Worm (Caenorhabditis elegans) whole organism, L3 larva: Measurements from ENCODE around the gene scl-9.

ENCODE experiments used
- R02D3.7 ChIP-seq: fragments of 150-350 bp; optimal IDR thresholded peaks from 2 replicates; lab custom pipeline; 2014; ENCODE audit warnings: missing biosample characterization, missing genetic modification characterization
- ZK546.5 ChIP-seq: sonication (generic microtip); optimal IDR thresholded peaks from 2 replicates; lab custom pipeline; 2017; ENCODE audit warnings: missing biosample characterization, missing genetic modification characterization
- aly-2 ChIP-seq: fragments of 150-350 bp; optimal IDR thresholded peaks from 2 replicates; lab custom pipeline; 2014; ENCODE audit warnings: missing biosample characterization, missing genetic modification characterization
- ama-1 ChIP-seq: fragments of 150-350 bp; optimal IDR thresholded peaks from 2 replicates; lab custom pipeline; 2018
- ceh-16 ChIP-seq: sonication (generic microtip); optimal IDR thresholded peaks from 2 replicates; lab custom pipeline; 2017; ENCODE audit warnings: missing biosample characterization, missing genetic modification characterization
- ceh-82 ChIP-seq: fragments of 150-350 bp; optimal IDR thresholded peaks from 2 replicates; lab custom pipeline; 2014; ENCODE audit warnings: missing biosample characterization, missing genetic modification characterization
- daf-12 ChIP-seq: fragments of 150-350 bp; optimal IDR thresholded peaks from 2 replicates; lab custom pipeline; 2014; ENCODE audit warnings: missing biosample characterization, missing genetic modification reagents, missing genetic modification characterization
- egl-27 ChIP-seq: sonication (generic microtip); optimal IDR thresholded peaks from 4 replicates; lab custom pipeline; 2017; ENCODE audit warnings: missing biosample characterization, missing genetic modification reagents, missing genetic modification characterization
- elt-1 ChIP-seq: fragments of 150-350 bp; optimal IDR thresholded peaks from 2 replicates; lab custom pipeline; 2014; ENCODE audit warnings: missing biosample characterization, missing genetic modification characterization
- elt-2 ChIP-seq: sonication (generic microtip); optimal IDR thresholded peaks from 2 replicates; lab custom pipeline; 2016; ENCODE audit warnings: missing genetic modification reagents, mild to moderate bottlenecking, missing genetic modification characterization, missing compliant biosample characterization
- elt-3 ChIP-seq, 3 experiments: fragments of 150-350 bp in 1 of 3; sonication (generic microtip) in 2 of 3; optimal IDR thresholded peaks; 2 replicates in 2 of 3; 4 replicates in 1 of 3; lab custom pipeline; 2014 to 2017; ENCODE audit warnings: missing biosample characterization in 3 of 3, missing genetic modification characterization in 3 of 3
- eor-1 ChIP-seq, 2 experiments: fragments of 150-350 bp; optimal IDR thresholded peaks; 2 replicates each; lab custom pipeline; 2014 to 2018; ENCODE audit warnings: missing biosample characterization in 2 of 2, missing genetic modification characterization in 2 of 2
- fkh-10 ChIP-seq: sonication (generic microtip); optimal IDR thresholded peaks from 2 replicates; lab custom pipeline; 2017; ENCODE audit warnings: missing biosample characterization, missing genetic modification reagents, missing genetic modification characterization
- fkh-2 ChIP-seq: fragments of 150-350 bp; optimal IDR thresholded peaks from 2 replicates; lab custom pipeline; 2014; ENCODE audit warnings: missing biosample characterization, missing genetic modification reagents, missing genetic modification characterization
- fos-1 ChIP-seq: fragments of 150-350 bp; optimal IDR thresholded peaks from 2 replicates; lab custom pipeline; 2014; ENCODE audit warnings: missing biosample characterization, missing genetic modification characterization
- lin-39 ChIP-seq: fragments of 150-350 bp; optimal IDR thresholded peaks from 2 replicates; lab custom pipeline; 2018; ENCODE audit warnings: missing biosample characterization, missing genetic modification reagents, missing genetic modification characterization
- lsy-12 ChIP-seq: sonication (generic microtip); optimal IDR thresholded peaks from 2 replicates; lab custom pipeline; 2016; ENCODE audit warnings: mild to moderate bottlenecking, missing genetic modification characterization, missing compliant biosample characterization
- mdl-1 ChIP-seq: fragments of 150-350 bp; optimal IDR thresholded peaks from 2 replicates; lab custom pipeline; 2014; ENCODE audit warnings: missing biosample characterization, missing genetic modification characterization
- mml-1 ChIP-seq: fragments of 150-350 bp; sonication (generic microtip); optimal IDR thresholded peaks from 3 replicates; lab custom pipeline; 2014; ENCODE audit warnings: missing biosample characterization, missing genetic modification characterization
- nfya-1 ChIP-seq: sonication (generic microtip); optimal IDR thresholded peaks from 2 replicates; lab custom pipeline; 2017; ENCODE audit warnings: missing genetic modification characterization, mild to moderate bottlenecking, missing compliant biosample characterization, antibody characterized with exemption, moderate library complexity; ENCODE audit not compliant: insufficient read depth
- nhr-11 ChIP-seq: fragments of 150-350 bp; optimal IDR thresholded peaks from 2 replicates; lab custom pipeline; 2014; ENCODE audit warnings: missing biosample characterization, missing genetic modification characterization
- nhr-12 ChIP-seq: fragments of 150-350 bp; optimal IDR thresholded peaks from 2 replicates; lab custom pipeline; 2014; ENCODE audit warnings: missing biosample characterization, missing genetic modification characterization
- nhr-23 ChIP-seq: fragments of 150-350 bp; optimal IDR thresholded peaks from 2 replicates; lab custom pipeline; 2014; ENCODE audit warnings: missing biosample characterization, missing genetic modification reagents, missing genetic modification characterization
- nhr-237 ChIP-seq: fragments of 150-350 bp; optimal IDR thresholded peaks from 2 replicates; lab custom pipeline; 2014; ENCODE audit warnings: missing biosample characterization, missing genetic modification characterization
- nhr-25 ChIP-seq: sonication (generic microtip); optimal IDR thresholded peaks from 2 replicates; lab custom pipeline; 2017; ENCODE audit warnings: missing biosample characterization, missing genetic modification characterization
- nhr-43 ChIP-seq: sonication (generic microtip); optimal IDR thresholded peaks from 2 replicates; lab custom pipeline; 2016; ENCODE audit warnings: mild to moderate bottlenecking, missing genetic modification characterization, missing compliant biosample characterization; ENCODE audit not compliant: poor library complexity, severe bottlenecking
- nhr-67 ChIP-seq: fragments of 150-350 bp; optimal IDR thresholded peaks from 2 replicates; lab custom pipeline; 2014; ENCODE audit warnings: missing biosample characterization, missing genetic modification characterization
- nhr-76 ChIP-seq: fragments of 150-350 bp; sonication (generic microtip); optimal IDR thresholded peaks from 5 replicates; lab custom pipeline; 2014; ENCODE audit warnings: missing biosample characterization, missing genetic modification characterization
- pqm-1 ChIP-seq: fragments of 150-350 bp; optimal IDR thresholded peaks from 2 replicates; lab custom pipeline; 2017; ENCODE audit warnings: missing biosample characterization, missing genetic modification characterization, inconsistent platforms
- skn-1 ChIP-seq: fragments of 150-350 bp; optimal IDR thresholded peaks from 2 replicates; lab custom pipeline; 2014; ENCODE audit warnings: missing biosample characterization, missing genetic modification characterization
- snpc-4 ChIP-seq: fragments of 150-350 bp; optimal IDR thresholded peaks from 2 replicates; lab custom pipeline; 2014; ENCODE audit warnings: missing biosample characterization, missing genetic modification characterization
- unc-39 ChIP-seq: sonication (generic microtip); optimal IDR thresholded peaks from 4 replicates; lab custom pipeline; 2017; ENCODE audit warnings: missing biosample characterization, missing genetic modification characterization
- zag-1 ChIP-seq: fragments of 150-350 bp; optimal IDR thresholded peaks from 2 replicates; lab custom pipeline; 2014; ENCODE audit warnings: missing biosample characterization, missing genetic modification characterization
- ztf-11 ChIP-seq: fragments of 150-350 bp; optimal IDR thresholded peaks from 2 replicates; lab custom pipeline; 2014; ENCODE audit warnings: missing biosample characterization, missing genetic modification characterization
- ztf-4 ChIP-seq: fragments of 150-350 bp; optimal IDR thresholded peaks from 2 replicates; lab custom pipeline; 2014; ENCODE audit warnings: missing biosample characterization, missing genetic modification characterization

scl-9 gene

DNA sequence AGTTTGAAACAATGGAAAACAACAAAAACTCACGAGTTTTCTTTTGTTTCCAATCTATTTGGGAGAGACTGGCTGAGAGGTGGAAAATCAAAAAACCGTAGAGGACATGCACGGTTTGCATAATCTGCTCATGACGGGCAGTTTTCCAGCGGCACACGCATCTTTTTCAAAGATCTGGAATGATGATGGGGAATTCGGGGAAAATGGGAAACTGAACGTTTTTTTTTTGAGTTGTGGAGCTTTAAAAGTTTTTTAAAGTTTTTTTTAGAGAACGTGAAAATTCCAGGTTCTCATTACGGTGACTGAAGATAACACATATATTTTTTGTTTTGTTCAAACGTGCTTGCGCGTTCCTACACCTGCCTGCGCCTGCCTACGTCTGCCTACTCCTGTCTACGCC lies 29.7 kb downstream of the scl-9 start, which contains the start of gene C39E9.7:
TSS of gene C39E9.7 (minus strand) at position 101 of the 400 bp plus-strand sequence.
- TF ChIP-seq lsy-12 (tag; lab: Kevin White, UChicago) (no peak), pqm-1 (no peak), eor-1 (tag; optimal IDR thresholded peaks at IDR 0.05; lab: Kevin White, UChicago) (no peak), ztf-4 (tag; lab: Kevin White, UChicago) (no peak), nhr-25 (no peak)

DNA sequence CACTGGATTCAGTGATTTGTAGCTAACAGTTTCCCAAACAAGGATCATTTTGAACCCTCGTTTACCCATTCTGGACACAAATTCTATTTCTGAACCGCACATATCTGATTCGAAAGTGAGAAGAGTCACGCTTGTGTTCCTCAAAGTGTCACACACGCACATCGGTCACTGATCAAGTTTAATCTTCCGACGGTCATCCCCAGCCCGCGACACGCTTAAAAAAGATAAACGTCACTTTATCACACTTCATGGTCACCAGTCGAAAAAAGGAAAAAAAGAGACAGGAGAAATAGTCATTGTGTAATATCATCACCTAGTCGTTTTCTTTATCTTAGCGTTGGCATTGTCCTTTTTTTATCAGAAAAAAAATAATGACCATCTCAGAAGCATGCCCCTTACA lies 30.7 kb downstream of the scl-9 start:
- TF ChIP-seq ama-1 (no peak), nhr-43 (tag; lab: Kevin White, UChicago) (peak; percentile 91), skn-1 (tag; lab: Kevin White, UChicago) (no peak), daf-12 (no peak), nhr-11 (no peak), nhr-23 (peak; percentile 39), fkh-10 (GFP tag; lab: Kevin White, UChicago) (no peak), ceh-16 (tag; lab: Kevin White, UChicago) (no peak), pqm-1 (no peak), nhr-25 (peak; percentile 81), egl-27 (no peak), nhr-12 (no peak), elt-2 (tag; lab: Kevin White, UChicago) (no peak)
- TF ChIP-seq, all 47 proteins: peak for 3

DNA sequence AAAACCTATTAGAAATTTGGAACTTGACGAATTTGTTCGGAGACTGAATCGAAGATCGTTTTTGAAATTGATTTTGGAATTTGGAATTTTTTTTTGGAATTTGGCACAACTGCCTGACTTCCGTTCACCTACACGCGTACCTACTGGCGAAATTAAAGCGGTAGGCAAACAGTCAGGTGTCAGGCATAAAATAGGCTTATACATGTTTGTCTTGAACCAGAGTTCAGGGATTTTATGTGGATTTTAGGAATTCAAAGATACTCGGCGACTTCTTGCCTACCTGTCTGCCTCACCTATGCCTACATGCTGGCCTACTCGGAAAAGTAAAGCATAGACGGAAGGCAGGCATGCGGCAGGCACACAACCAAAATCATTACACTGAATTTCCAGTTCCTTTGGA lies 31.4 kb downstream of the scl-9 start:
- TF ChIP-seq nhr-67 (tag; lab: Kevin White, UChicago) (no peak), lsy-12 (tag; lab: Kevin White, UChicago) (no peak), fkh-2 (tag; lab: Kevin White, UChicago) (no peak), snpc-4 (tag; lab: Kevin White, UChicago) (no peak), elt-1 (tag; lab: Kevin White, UChicago) (no peak), nhr-237 (no peak), ceh-82 (tag; lab: Kevin White, UChicago) (no peak), daf-12 (no peak), nhr-23 (no peak), zag-1 (no peak), fos-1 (tag; lab: Kevin White, UChicago) (no peak), elt-3 (tag; optimal IDR thresholded peaks at IDR 0.05; lab: Kevin White, UChicago) (no peak), unc-39 (tag; lab: Kevin White, UChicago) (no peak), ztf-11 (tag; lab: Kevin White, UChicago) (no peak), egl-27 (no peak), fkh-10 (GFP tag; lab: Kevin White, UChicago) (no peak), ZK546.5 (tag; lab: Kevin White, UChicago) (no peak), nhr-76 (tag; lab: Kevin White, UChicago) (no peak), lin-39 (tag; lab: Kevin White, UChicago) (no peak)
- TF ChIP-seq, all 47 proteins: peak for 0

DNA sequence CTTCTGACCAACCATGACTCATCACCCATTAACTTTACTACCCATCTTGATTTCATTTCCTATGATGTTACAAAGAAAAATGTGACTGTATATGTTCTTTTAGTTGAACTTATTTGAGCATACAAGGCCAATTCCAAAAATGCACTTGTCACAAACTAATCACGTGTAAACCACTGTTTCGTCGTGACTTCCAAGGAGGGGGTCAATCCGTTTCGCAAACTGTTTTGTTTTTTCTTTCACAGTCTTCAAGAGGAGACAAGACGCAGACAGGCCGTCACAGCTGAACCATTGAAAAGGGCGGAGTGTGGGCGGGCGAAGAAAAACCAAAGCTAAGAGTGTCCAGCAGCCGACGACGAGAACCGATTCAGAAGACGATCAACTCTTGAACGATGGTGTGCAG lies 32.2 kb downstream of the scl-9 start, which contains the start of gene C39E9.8:
TSS of gene C39E9.8 (plus strand) at position 328 of the 400 bp plus-strand sequence.
- peak; percentile 77 for TF ChIP-seq nhr-43 (tag; lab: Kevin White, UChicago)
- TF ChIP-seq nhr-67 (tag; lab: Kevin White, UChicago): no peak
- TF ChIP-seq nhr-25: peak; percentile 79
- peak; percentile 47 for TF ChIP-seq nhr-23
- TF ChIP-seq, all 47 proteins: peak for 3

DNA sequence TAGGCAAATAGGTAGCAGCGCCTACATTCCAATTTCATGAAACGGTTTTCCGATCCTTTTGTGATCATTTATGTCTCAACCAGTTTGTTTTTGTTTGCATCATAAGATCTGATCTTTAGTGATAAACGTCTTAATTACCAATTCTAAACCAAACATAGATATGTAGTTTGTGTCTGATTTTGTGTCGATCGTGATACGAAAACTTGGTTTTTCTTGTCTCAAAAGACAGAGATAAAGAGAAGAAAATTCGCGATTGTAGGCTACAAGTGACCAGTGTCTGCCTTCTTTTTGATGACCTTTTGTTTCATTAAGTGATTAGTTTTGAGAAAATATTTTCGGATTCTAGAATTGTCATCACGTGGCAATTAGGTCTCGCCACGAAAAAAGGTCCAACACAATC lies 33.2 kb downstream of the scl-9 start:
- TF ChIP-seq mml-1 (tag; lab: Kevin White, UChicago) (no peak), mdl-1 (no peak), R02D3.7 (no peak), nhr-11 (peak; percentile 34), aly-2 (tag; lab: Kevin White, UChicago) (no peak), zag-1 (no peak), nhr-25 (peak; percentile 30), nhr-67 (tag; lab: Kevin White, UChicago) (no peak), ama-1 (peak; percentile 24), nfya-1 (tag; lab: Kevin White, UChicago) (peak; percentile 18), elt-3 (tag; optimal IDR thresholded peaks at IDR 0.05; lab: Kevin White, UChicago) (peak in 1 of 3 experiments; percentile 12), fkh-2 (tag; lab: Kevin White, UChicago) (no peak), egl-27 (no peak), ZK546.5 (tag; lab: Kevin White, UChicago) (no peak), nhr-43 (tag; lab: Kevin White, UChicago) (peak; percentile 57), nhr-23 (peak; percentile 63)
